Worm (Caenorhabditis elegans) whole organism, midembryonic: ENCODE results near the gene ceh-10.

ENCODE experiments used
- flt-1 ChIP-seq: fragments of 200-800 bp; sonication (Bioruptor generic); IDR thresholded peaks from 2 replicates; pipeline ENCODE4 v1.3.6; 2022; ENCODE audit warnings: missing genetic modification characterization, missing compliant biosample characterization
- klf-2 ChIP-seq: fragments of 200-800 bp; sonication (Bioruptor generic); conservative IDR thresholded peaks from 2 replicates; pipeline ENCODE4 v1.3.6; 2022; ENCODE audit warnings: missing genetic modification reagents, missing genetic modification characterization, missing compliant biosample characterization
- ref-1 ChIP-seq: fragments of 200-800 bp; sonication (Bioruptor generic); conservative IDR thresholded peaks from 2 replicates; pipeline ENCODE4 v1.3.6; 2022; ENCODE audit warnings: missing genetic modification reagents, missing genetic modification characterization, missing compliant biosample characterization

DNA sequence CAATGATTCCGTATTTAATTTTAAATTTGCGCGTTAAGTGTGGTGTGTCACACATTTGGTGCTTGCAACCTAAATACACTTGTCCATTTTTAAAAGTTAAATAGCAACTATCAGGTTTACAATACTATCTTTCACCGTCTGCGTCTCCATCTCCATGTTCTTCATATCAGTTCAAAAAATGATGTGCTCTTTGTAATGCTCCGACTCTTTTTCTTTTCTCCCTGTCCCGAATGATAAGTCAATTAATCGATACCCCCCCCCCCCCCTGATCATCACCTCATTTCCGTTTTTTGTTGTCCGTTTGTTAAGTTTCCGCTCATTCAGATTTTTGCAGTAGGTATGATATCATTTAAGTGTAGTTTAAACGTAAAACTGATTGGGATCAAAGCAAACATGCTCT is 15.3 kb downstream of the ceh-10 start:
- TF ChIP-seq klf-2, result no peak
- TF ChIP-seq ref-1 (GFP tag; lab: Robert Waterston, UW), result no peak
- TF ChIP-seq flt-1 (GFP tag; lab: Robert Waterston, UW), result no peak
